Worm (Caenorhabditis elegans) whole organism, L4/young adult: Measurements from ENCODE around the gene srxa-13.
A peak's percentile ranks its signal among the peaks of the same experiment; 100 is the strongest.

ENCODE experiments used
- W03F9.2 ChIP-seq: fragments of 150-350 bp; optimal IDR thresholded peaks from 2 replicates; lab custom pipeline; 2014; ENCODE audit warnings: missing biosample characterization, missing genetic modification characterization
- dao-5 ChIP-seq: sonication (generic microtip); optimal IDR thresholded peaks from 2 replicates; lab custom pipeline; 2016; ENCODE audit warnings: missing genotype, missing genetic modification characterization, moderate library complexity, missing compliant biosample characterization
- him-1 ChIP-seq: sonication (generic microtip); optimal IDR thresholded peaks from 2 replicates; lab custom pipeline; 2016; ENCODE audit warnings: missing genotype, missing genetic modification reagents, missing genetic modification characterization, missing compliant biosample characterization

The srxa-13 gene

DNA sequence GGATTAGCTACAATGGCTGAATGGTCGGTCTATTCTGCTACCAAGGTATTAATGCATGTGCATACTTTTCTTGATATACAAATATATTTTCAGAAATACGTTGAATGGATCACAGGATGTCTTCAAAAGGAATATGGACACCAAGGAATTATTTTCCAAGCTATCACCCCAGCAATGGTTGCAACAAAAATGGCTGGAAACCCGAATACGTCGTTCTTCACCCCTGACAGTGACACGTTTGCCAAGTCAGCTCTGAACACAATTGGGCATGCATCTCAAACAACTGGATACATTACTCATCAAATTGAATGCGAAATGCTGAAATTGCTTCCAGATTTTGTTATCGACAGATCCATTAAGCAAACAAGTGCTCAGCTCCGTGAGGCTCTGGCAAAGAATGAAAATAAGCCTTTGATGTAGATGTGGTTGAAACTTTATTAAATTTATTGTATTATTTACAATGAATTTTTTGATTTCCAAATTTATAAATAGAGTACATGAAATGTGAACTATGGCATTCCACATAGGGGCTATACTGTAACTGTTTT lies 22.0 kb upstream of the srxa-13 start:
- TF ChIP-seq dao-5 = no peak
- TF ChIP-seq him-1 = no peak
- no peak for TF ChIP-seq W03F9.2 (tag; lab: Kevin White, UChicago)

- TF ChIP-seq W03F9.2 (tag; lab: Kevin White, UChicago) (no peak), him-1 (no peak), dao-5 (no peak)
These were observed 21.3 kb upstream of the srxa-13 start for ce11 chrV:13908120-13908915.

- TF ChIP-seq W03F9.2 (tag; lab: Kevin White, UChicago) (no peak), dao-5 (no peak), him-1 (no peak)
These were observed 20.8 kb upstream of the srxa-13 start, which contains the start of gene C06B3.6 for ce11 chrV:13908916-13909176. C06B3.6 (minus strand) TSS chrV:13908967.

- TF ChIP-seq W03F9.2 (tag; lab: Kevin White, UChicago) = peak; percentile 73
- TF ChIP-seq dao-5 = no peak
- TF ChIP-seq him-1 = no peak
These were observed 20.2 kb upstream of the srxa-13 start, which contains the start of gene C06B3.7 for ce11 chrV:13909400-13909799. C06B3.7 (plus strand) TSS chrV:13909686.

DNA sequence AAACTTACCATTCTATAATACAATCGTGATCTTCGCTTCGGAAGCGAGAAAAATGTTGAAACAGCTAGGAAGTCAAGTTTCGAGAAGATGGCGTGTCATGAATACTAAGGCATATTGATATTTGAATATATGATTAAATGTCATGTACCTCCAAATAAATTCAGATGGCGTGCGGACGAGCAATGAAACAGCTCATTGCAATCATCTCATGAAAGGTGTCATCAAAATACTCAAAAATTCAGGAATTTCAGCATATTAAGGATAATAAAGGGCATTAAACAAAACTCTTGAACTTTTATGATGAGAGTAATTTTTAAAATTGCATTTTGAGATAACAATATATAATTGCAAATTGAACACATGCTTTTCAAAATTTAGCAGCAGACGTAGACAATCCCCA lies 14.2 kb upstream of the srxa-13 start, which contains the start of gene gcy-32:
TSS of gene gcy-32 (minus strand) at position 101 of the 400 bp plus-strand sequence.
- TF ChIP-seq him-1 = no peak
- TF ChIP-seq dao-5 = no peak
- no peak for TF ChIP-seq W03F9.2 (tag; lab: Kevin White, UChicago)

- no peak for TF ChIP-seq W03F9.2 (tag; lab: Kevin White, UChicago)
- TF ChIP-seq dao-5 = no peak
- no peak for TF ChIP-seq him-1
These were observed 13.4 kb upstream of the srxa-13 start, which contains the start of gene str-252 for ce11 chrV:13916196-13916595. str-252 (plus strand) TSS chrV:13916496.

DNA sequence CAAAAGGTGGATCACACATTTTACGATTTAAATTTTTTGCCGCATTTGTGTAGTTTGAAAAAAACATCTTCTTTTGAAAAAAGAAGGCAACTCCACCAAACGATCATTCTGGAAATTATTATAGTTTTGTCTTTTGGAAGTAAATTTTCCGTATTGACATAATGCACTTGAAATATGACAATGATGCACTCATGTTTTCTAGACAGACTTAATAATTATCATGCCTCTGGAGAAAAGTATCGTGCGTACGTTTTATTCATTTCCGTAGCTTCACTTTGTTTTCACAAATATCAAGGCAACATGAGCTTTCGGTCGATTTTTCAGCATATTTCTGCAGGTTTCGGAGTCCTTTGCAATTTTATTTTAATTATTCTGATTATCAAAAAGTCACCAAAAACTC lies 11.3 kb upstream of the srxa-13 start, which contains the start of gene str-250:
TSS of gene str-250 (plus strand) at position 301 of the 400 bp plus-strand sequence.
- TF ChIP-seq W03F9.2 (tag; lab: Kevin White, UChicago) (no peak), him-1 (no peak), dao-5 (no peak)

- TF ChIP-seq W03F9.2 (tag; lab: Kevin White, UChicago) (no peak), him-1 (no peak), dao-5 (no peak)
These were observed 8.9 kb upstream of the srxa-13 start, which contains the start of gene srx-42 for ce11 chrV:13920730-13921129. srx-42 (plus strand) TSS chrV:13921030.

- TF ChIP-seq W03F9.2 (tag; lab: Kevin White, UChicago) = no peak
- no peak for TF ChIP-seq dao-5
- TF ChIP-seq him-1 = no peak
These were observed 5.8 kb upstream of the srxa-13 start, which contains the start of gene srxa-11 for ce11 chrV:13923851-13924250. srxa-11 (plus strand) TSS chrV:13924151.

- no peak for TF ChIP-seq dao-5
These were observed 3.2 kb upstream of the srxa-13 start, which contains the start of gene srxa-12 for ce11 chrV:13926398-13926797. srxa-12 (plus strand) TSS chrV:13926698.

DNA sequence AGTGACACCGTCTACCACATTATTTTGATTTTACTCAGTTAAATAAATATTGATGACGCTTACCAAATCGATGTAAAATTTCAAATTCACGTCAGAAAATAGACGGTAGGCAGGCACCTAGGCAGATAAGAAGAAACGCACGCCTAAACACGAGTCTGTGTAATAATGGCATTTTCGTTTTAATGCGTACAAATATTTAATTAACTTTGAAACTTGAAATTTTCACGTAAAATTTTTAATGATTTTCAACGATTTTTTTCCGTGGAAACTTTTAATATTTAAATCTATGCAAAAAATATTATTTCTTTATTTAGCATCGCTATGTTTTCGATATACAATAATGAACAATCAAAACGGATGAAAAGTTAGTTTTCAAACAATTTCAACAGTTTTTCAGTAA lies 1.6 kb downstream of the srxa-13 start, which contains the start of gene C06B3.16:
TSS of gene C06B3.16 (plus strand) at position 301 of the 400 bp plus-strand sequence.
- TF ChIP-seq W03F9.2 (tag; lab: Kevin White, UChicago) = no peak
- TF ChIP-seq him-1 = no peak
- TF ChIP-seq dao-5 = no peak

DNA sequence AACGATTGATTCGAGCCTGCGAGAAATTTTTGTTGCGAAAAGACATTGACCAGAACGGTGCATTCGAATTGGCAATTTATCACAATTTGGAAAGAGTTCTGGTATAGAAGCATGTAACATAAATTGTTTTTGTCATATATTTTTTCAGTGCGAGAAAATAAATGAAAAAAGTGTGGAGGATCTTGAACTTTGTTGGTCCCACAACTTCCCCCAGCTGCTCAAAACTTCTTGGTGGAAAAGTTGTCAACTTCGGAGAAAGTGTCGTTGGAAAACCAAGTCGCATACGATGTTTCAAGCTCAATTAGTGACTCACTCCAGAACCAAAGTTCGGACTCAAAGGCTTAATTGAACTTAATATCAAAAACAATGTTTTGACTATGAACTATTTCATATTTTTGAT lies 2.3 kb downstream of the srxa-13 start:
- TF ChIP-seq him-1 (no peak), dao-5 (no peak), W03F9.2 (tag; lab: Kevin White, UChicago) (no peak)

DNA sequence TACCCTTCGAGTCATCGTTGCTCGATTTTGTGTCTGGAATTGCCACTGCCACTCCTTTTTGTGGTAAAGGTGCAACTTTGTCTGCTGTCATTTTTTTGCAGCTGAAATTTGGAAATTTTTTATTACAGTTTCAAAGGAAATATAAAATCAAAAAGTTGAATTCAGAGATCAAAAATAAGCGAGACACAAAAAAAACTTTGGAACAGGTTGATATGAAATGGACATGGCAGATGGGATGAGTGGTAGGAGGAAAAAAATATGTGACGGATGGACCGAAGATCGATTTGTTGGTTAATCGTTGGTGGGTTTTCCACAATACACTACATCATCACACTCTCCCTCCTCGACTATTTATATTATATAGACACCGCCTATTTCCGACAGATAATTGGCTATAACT lies 4.9 kb downstream of the srxa-13 start, which contains the start of gene R10D12.1:
TSS of gene R10D12.1 (minus strand) at position 101 of the 400 bp plus-strand sequence.
- TF ChIP-seq dao-5 (no peak), W03F9.2 (tag; lab: Kevin White, UChicago) (no peak), him-1 (no peak)

DNA sequence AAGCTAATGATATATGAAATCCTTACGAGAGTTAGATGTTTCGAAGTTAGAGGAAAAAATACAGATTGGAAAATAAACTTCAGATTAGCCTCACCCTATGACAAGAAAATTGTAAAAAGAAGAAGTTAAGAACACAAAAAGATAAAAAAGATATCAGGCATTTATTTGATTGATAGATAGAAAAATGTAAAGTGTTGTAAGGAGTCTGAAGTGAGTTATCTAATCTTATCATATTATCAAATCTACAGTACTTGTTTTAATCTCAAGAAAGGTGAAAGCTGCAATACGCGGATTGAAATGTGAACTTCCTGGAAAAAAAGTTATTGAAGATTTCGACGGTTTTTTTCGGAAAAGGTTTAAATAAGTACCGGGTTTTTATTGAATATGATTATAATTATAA lies 5.8 kb downstream of the srxa-13 start:
- TF ChIP-seq him-1 (no peak), W03F9.2 (tag; lab: Kevin White, UChicago) (no peak), dao-5 (no peak)

- TF ChIP-seq dao-5 (no peak), him-1 (no peak), W03F9.2 (tag; lab: Kevin White, UChicago) (no peak)
These were observed 6.4 kb downstream of the srxa-13 start for ce11 chrV:13936052-13936451.
